Worm (Caenorhabditis elegans) whole organism, L1 larva: ENCODE measurements around the gene Y54E2A.4.

ENCODE experiments used
- ceh-82 ChIP-seq, 3 experiments: fragments of 150-350 bp in 1 of 3; sonication (generic microtip) in 2 of 3; optimal IDR thresholded peaks; 2 replicates each; lab custom pipeline; 2014 to 2017; ENCODE audit warnings: missing biosample characterization in 3 of 3, missing genetic modification characterization in 3 of 3
- elt-3 ChIP-seq, 6 experiments: fragments of 150-350 bp in 1 of 6; sonication (generic microtip); optimal IDR thresholded peaks; 2 replicates each; lab custom pipeline; 2017 to 2018; ENCODE audit warnings: missing biosample characterization in 6 of 6, missing genetic modification characterization in 6 of 6, inconsistent platforms in 1 of 6

- TF ChIP-seq ceh-82 (tag; optimal IDR thresholded peaks at IDR 0.05; lab: Kevin White, UChicago): no peak
- no peak for TF ChIP-seq elt-3 (tag; optimal IDR thresholded peaks at IDR 0.05; lab: Kevin White, UChicago)
Observed at ce11 chrII:14812231-14812630, 57.8 kb downstream of the Y54E2A.4 start, which contains the start of gene osta-3.
